Worm (Caenorhabditis elegans) whole organism, young adult: ENCODE data around the gene ssna-1.

Experiments used
- B0019.2 ChIP-seq: fragments of 200-800 bp; sonication (Bioruptor generic); conservative IDR thresholded peaks from 2 replicates; pipeline ENCODE4 v1.3.6; 2022; ENCODE audit warnings: missing genetic modification reagents, missing genetic modification characterization, missing compliant biosample characterization
- B0336.3 ChIP-seq: fragments of 200-800 bp; sonication (Bioruptor generic); IDR thresholded peaks from 2 replicates; pipeline ENCODE4 v1.3.6; 2022; ENCODE audit warnings: missing genetic modification characterization, missing compliant biosample characterization
- C17E4.6 ChIP-seq: fragments of 200-800 bp; sonication (Bioruptor generic); IDR thresholded peaks from 2 replicates; pipeline ENCODE4 v1.3.6; 2022; ENCODE audit warnings: missing genetic modification reagents, missing genetic modification characterization, missing compliant biosample characterization
- F33H1.4 ChIP-seq: fragments of 200-800 bp; sonication (Bioruptor generic); IDR thresholded peaks from 2 replicates; pipeline ENCODE4 v1.3.6; 2022; ENCODE audit warnings: missing genetic modification reagents, missing genetic modification characterization, missing compliant biosample characterization
- F39B2.1 ChIP-seq: fragments of 200-800 bp; sonication (Bioruptor generic); IDR thresholded peaks from 2 replicates; pipeline ENCODE4 v1.3.6; 2022; ENCODE audit warnings: missing genetic modification reagents, missing genetic modification characterization, missing compliant biosample characterization
- F49E8.2 ChIP-seq: sonication (generic microtip); optimal IDR thresholded peaks from 3 replicates; lab custom pipeline; 2017; ENCODE audit warnings: missing genetic modification characterization, mild to moderate bottlenecking, missing compliant biosample characterization, antibody characterized with exemption, moderate library complexity; ENCODE audit not compliant: insufficient read depth
- F52B5.7 ChIP-seq: sonication (generic microtip); optimal IDR thresholded peaks from 2 replicates; lab custom pipeline; 2016; ENCODE audit warnings: mild to moderate bottlenecking, missing genetic modification characterization, missing compliant biosample characterization
- F55B11.4 ChIP-seq: sonication (generic microtip); optimal IDR thresholded peaks from 2 replicates; lab custom pipeline; 2016; ENCODE audit warnings: missing compliant biosample characterization, missing genetic modification characterization, borderline replicate concordance; ENCODE audit not compliant: insufficient read depth
- F57A8.1 ChIP-seq: fragments of 200-800 bp; sonication (Bioruptor generic); optimal IDR thresholded peaks from 2 replicates; lab custom pipeline; 2018; ENCODE audit warnings: mild to moderate bottlenecking, missing genetic modification characterization, moderate library complexity, missing compliant biosample characterization
- Y53F4B.3 ChIP-seq: fragments of 200-800 bp; sonication (Bioruptor generic); IDR thresholded peaks from 2 replicates; pipeline ENCODE4 v1.3.6; 2022; ENCODE audit warnings: missing genetic modification reagents, missing genetic modification characterization, missing compliant biosample characterization
- atf-7 ChIP-seq: sonication (generic microtip); optimal IDR thresholded peaks from 2 replicates; lab custom pipeline; 2017; ENCODE audit warnings: mild to moderate bottlenecking, missing genetic modification characterization, missing compliant biosample characterization
- attf-3 ChIP-seq: fragments of 200-800 bp; sonication (Bioruptor generic); conservative IDR thresholded peaks from 2 replicates; pipeline ENCODE4 v1.3.6; 2022; ENCODE audit warnings: missing genetic modification reagents, missing genetic modification characterization, missing compliant biosample characterization
- bed-1 ChIP-seq: fragments of 200-800 bp; sonication (Bioruptor generic); IDR thresholded peaks from 2 replicates; pipeline ENCODE4 v1.3.6; 2022; ENCODE audit warnings: missing genetic modification reagents, missing genetic modification characterization, missing compliant biosample characterization
- cebp-2 ChIP-seq: fragments of 200-800 bp; sonication (Bioruptor generic); IDR thresholded peaks from 2 replicates; pipeline ENCODE4 v1.3.6; 2022; ENCODE audit warnings: missing genetic modification characterization, missing compliant biosample characterization
- ceh-27 ChIP-seq: fragments of 200-800 bp; sonication (Bioruptor generic); optimal IDR thresholded peaks from 2 replicates; lab custom pipeline; 2018; ENCODE audit warnings: mild to moderate bottlenecking, missing genetic modification characterization, moderate library complexity, missing compliant biosample characterization
- ceh-79 ChIP-seq: sonication (generic microtip); optimal IDR thresholded peaks from 2 replicates; lab custom pipeline; 2017; ENCODE audit warnings: mild to moderate bottlenecking, missing genetic modification characterization, missing compliant biosample characterization
- die-1 ChIP-seq: sonication (generic microtip); optimal IDR thresholded peaks from 2 replicates; lab custom pipeline; 2016; ENCODE audit warnings: missing genotype, mild to moderate bottlenecking, missing genetic modification characterization, missing compliant biosample characterization
- ets-4 ChIP-seq: fragments of 200-800 bp; sonication (Bioruptor generic); optimal IDR thresholded peaks from 2 replicates; lab custom pipeline; 2018; ENCODE audit warnings: mild to moderate bottlenecking, missing genetic modification characterization, missing compliant biosample characterization
- him-1 ChIP-seq: sonication (generic microtip); optimal IDR thresholded peaks from 2 replicates; lab custom pipeline; 2016; ENCODE audit warnings: missing genotype, missing genetic modification reagents, missing genetic modification characterization, missing compliant biosample characterization
- hmg-1.2 ChIP-seq: fragments of 200-800 bp; sonication (Bioruptor generic); IDR thresholded peaks from 2 replicates; pipeline ENCODE4 v1.3.6; 2022; ENCODE audit warnings: missing genetic modification reagents, missing genetic modification characterization, missing compliant biosample characterization
- hmg-20 ChIP-seq: fragments of 200-800 bp; sonication (Bioruptor generic); IDR thresholded peaks from 2 replicates; pipeline ENCODE4 v1.3.6; 2022; ENCODE audit warnings: missing genetic modification reagents, missing genetic modification characterization, missing compliant biosample characterization
- hrde-1 ChIP-seq: sonication (generic microtip); optimal IDR thresholded peaks from 2 replicates; lab custom pipeline; 2016; ENCODE audit warnings: missing genetic modification characterization, mild to moderate bottlenecking, missing compliant biosample characterization, moderate library complexity, missing genotype, missing genetic modification reagents, borderline replicate concordance
- let-607 ChIP-seq, 2 experiments: fragments of 200-800 bp in 1 of 2; sonication (Bioruptor generic) in 1 of 2; sonication (generic microtip) in 1 of 2; optimal IDR thresholded peaks; 2 replicates each; lab custom pipeline; 2016 to 2018; ENCODE audit warnings: mild to moderate bottlenecking in 2 of 2, missing compliant biosample characterization in 2 of 2, missing genetic modification characterization in 2 of 2, moderate library complexity in 2 of 2, missing genotype in 1 of 2
- lin-54 ChIP-seq: fragments of 200-800 bp; sonication (Bioruptor generic); optimal IDR thresholded peaks from 2 replicates; lab custom pipeline; 2018; ENCODE audit warnings: mild to moderate bottlenecking, missing genetic modification characterization, missing compliant biosample characterization
- lir-1 ChIP-seq: fragments of 200-800 bp; sonication (Bioruptor generic); conservative IDR thresholded peaks from 2 replicates; pipeline ENCODE4 v1.3.6; 2022; ENCODE audit warnings: missing genetic modification reagents, missing genetic modification characterization, missing compliant biosample characterization
- lsy-27 ChIP-seq: sonication (generic microtip); optimal IDR thresholded peaks from 2 replicates; lab custom pipeline; 2017; ENCODE audit warnings: missing genetic modification characterization, mild to moderate bottlenecking, missing compliant biosample characterization, antibody characterized with exemption, missing genotype, borderline replicate concordance; ENCODE audit not compliant: insufficient read depth
- madf-3 ChIP-seq: fragments of 200-800 bp; sonication (Bioruptor generic); IDR thresholded peaks from 2 replicates; pipeline ENCODE4 v1.3.6; 2022; ENCODE audit warnings: missing genetic modification reagents, missing genetic modification characterization, missing compliant biosample characterization
- madf-8 ChIP-seq: fragments of 200-800 bp; sonication (Bioruptor generic); conservative IDR thresholded peaks from 2 replicates; pipeline ENCODE4 v1.3.6; 2022; ENCODE audit warnings: missing genetic modification reagents, missing genetic modification characterization, missing compliant biosample characterization
- mel-28 ChIP-seq: sonication (generic microtip); optimal IDR thresholded peaks from 2 replicates; lab custom pipeline; 2016; ENCODE audit warnings: borderline replicate concordance, mild to moderate bottlenecking, missing genetic modification characterization, missing compliant biosample characterization
- mes-4 ChIP-seq: sonication (generic microtip); optimal IDR thresholded peaks from 2 replicates; lab custom pipeline; 2016; ENCODE audit warnings: missing genotype, missing genetic modification characterization, missing compliant biosample characterization
- nfya-2 ChIP-seq: fragments of 200-800 bp; sonication (Bioruptor generic); IDR thresholded peaks from 2 replicates; pipeline ENCODE4 v1.3.6; 2022; ENCODE audit warnings: missing genetic modification reagents, missing genetic modification characterization, missing compliant biosample characterization
- nhr-90 ChIP-seq: sonication (generic microtip); optimal IDR thresholded peaks from 2 replicates; lab custom pipeline; 2016; ENCODE audit warnings: missing genotype, mild to moderate bottlenecking, missing genetic modification characterization, missing compliant biosample characterization
- pbrm-1 ChIP-seq: fragments of 200-800 bp; sonication (Bioruptor generic); IDR thresholded peaks from 2 replicates; pipeline ENCODE4 v1.3.6; 2022; ENCODE audit warnings: missing genetic modification reagents, missing genetic modification characterization, missing compliant biosample characterization
- pha-4 ChIP-seq: fragments of 150-350 bp; sonication (generic microtip); optimal IDR thresholded peaks from 2 replicates; lab custom pipeline; 2014; ENCODE audit warnings: missing biosample characterization, missing genetic modification reagents, missing genetic modification characterization
- rcor-1 ChIP-seq: fragments of 200-800 bp; sonication (Bioruptor generic); IDR thresholded peaks from 2 replicates; pipeline ENCODE4 v1.3.6; 2022; ENCODE audit warnings: missing genetic modification reagents, missing genetic modification characterization, missing compliant biosample characterization
- repo-1 ChIP-seq: sonication (generic microtip); optimal IDR thresholded peaks from 2 replicates; lab custom pipeline; 2017; ENCODE audit warnings: mild to moderate bottlenecking, missing genetic modification characterization, missing compliant biosample characterization
- sea-2 ChIP-seq: fragments of 200-800 bp; sonication (Bioruptor generic); IDR thresholded peaks from 2 replicates; pipeline ENCODE4 v1.3.6; 2022; ENCODE audit warnings: missing genetic modification characterization, missing compliant biosample characterization
- snpc-3.4 ChIP-seq: sonication (generic microtip); optimal IDR thresholded peaks from 2 replicates; lab custom pipeline; 2017; ENCODE audit warnings: missing genetic modification characterization, mild to moderate bottlenecking, missing compliant biosample characterization, antibody characterized with exemption, moderate library complexity, missing genotype, missing genetic modification reagents
- sptf-2 ChIP-seq: fragments of 200-800 bp; sonication (Bioruptor generic); optimal IDR thresholded peaks from 2 replicates; lab custom pipeline; 2018; ENCODE audit warnings: mild to moderate bottlenecking, missing genetic modification characterization, missing compliant biosample characterization
- tbp1 ChIP-seq: fragments of 200-800 bp; sonication (Bioruptor generic); optimal IDR thresholded peaks from 2 replicates; lab custom pipeline; 2018; ENCODE audit warnings: mild to moderate bottlenecking, missing genetic modification characterization, missing compliant biosample characterization
- tlf-1 ChIP-seq: fragments of 200-800 bp; sonication (Bioruptor generic); optimal IDR thresholded peaks from 2 replicates; lab custom pipeline; 2018; ENCODE audit warnings: mild to moderate bottlenecking, missing genetic modification characterization, missing compliant biosample characterization
- unc-62 ChIP-seq: fragments of 150-350 bp; optimal IDR thresholded peaks from 2 replicates; lab custom pipeline; 2014; ENCODE audit warnings: missing biosample characterization, missing genetic modification reagents, missing genetic modification characterization
- zim-3 ChIP-seq: sonication (generic microtip); optimal IDR thresholded peaks from 2 replicates; lab custom pipeline; 2017; ENCODE audit warnings: mild to moderate bottlenecking, missing genetic modification characterization, moderate library complexity, missing compliant biosample characterization
- ztf-25 ChIP-seq: fragments of 200-800 bp; sonication (Bioruptor generic); IDR thresholded peaks from 2 replicates; pipeline ENCODE4 v1.3.6; 2022; ENCODE audit warnings: missing genetic modification reagents, missing genetic modification characterization, missing compliant biosample characterization
- ztf-28 ChIP-seq: fragments of 200-800 bp; sonication (Bioruptor generic); IDR thresholded peaks from 2 replicates; pipeline ENCODE4 v1.3.6; 2022; ENCODE audit warnings: missing genetic modification reagents, missing genetic modification characterization, missing compliant biosample characterization
- ztf-6 ChIP-seq: fragments of 200-800 bp; sonication (Bioruptor generic); IDR thresholded peaks from 2 replicates; pipeline ENCODE4 v1.3.6; 2022; ENCODE audit warnings: missing genetic modification reagents, missing genetic modification characterization, missing compliant biosample characterization

The ssna-1 gene

DNA sequence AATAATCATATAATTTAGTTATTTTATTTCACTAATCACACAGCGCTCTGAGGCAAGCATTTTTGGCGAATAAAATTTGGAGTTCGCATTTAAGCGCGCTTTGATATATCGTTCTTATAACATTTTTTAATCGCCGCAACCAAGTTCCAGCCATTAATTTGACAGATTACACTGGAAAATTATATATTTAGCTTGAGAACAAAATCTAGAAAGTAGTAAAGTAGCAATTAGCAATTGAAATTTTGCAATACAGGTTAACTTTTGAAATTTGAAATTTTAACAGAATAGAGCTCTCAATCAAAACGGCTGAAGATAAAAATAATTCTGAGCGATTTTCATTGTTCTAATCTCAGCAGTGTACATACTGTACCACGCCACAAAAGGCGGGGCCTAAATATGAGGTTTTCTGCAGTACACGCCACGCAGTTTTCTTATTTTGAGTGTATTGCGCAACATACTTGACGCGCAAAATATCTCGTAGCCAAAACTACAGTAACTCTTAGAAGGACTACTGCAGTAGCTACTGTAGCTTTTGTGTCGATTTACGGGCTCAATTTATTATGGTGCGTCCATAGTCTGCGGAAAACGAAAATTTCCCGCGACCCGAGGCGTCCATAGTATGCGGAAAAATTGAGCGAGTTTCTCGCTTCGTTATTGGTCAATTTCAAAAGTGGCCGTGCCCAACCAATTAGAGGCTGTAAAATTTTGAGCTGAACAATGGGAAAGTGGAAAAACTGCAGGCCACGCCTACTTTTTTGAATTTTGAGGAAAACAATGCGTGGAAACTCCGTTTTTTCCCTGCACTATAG, 39.4 kb downstream of the ssna-1 start (continued):
- TF ChIP-seq lsy-27 (tag; lab: Kevin White, UChicago) (no peak), madf-3 (GFP tag; lab: Robert Waterston, UW) (peak; percentile 66; the same call in 1 of the 2 replicates), unc-62 (no peak), C17E4.6 (GFP tag; lab: Robert Waterston, UW) (0 out of 2 replicates have a peak, but pooled peaks have one; percentile 43), F55B11.4 (tag; lab: Kevin White, UChicago) (no peak), F33H1.4 (no peak; the same call in 1 of the 2 replicates), mel-28 (tag; lab: Kevin White, UChicago) (no peak), ztf-28 (GFP tag; lab: Robert Waterston, UW) (no peak), pha-4 (tag; lab: Kevin White, UChicago) (no peak), tlf-1 (peak; percentile 50), him-1 (tag; lab: Kevin White, UChicago) (no peak), mes-4 (tag; lab: Kevin White, UChicago) (no peak), ceh-79 (tag; lab: Kevin White, UChicago) (no peak), let-607 (tag; optimal IDR thresholded peaks at IDR 0.05; lab: Kevin White, UChicago) (no peak), repo-1 (tag; lab: Kevin White, UChicago) (no peak), lir-1 (GFP tag; lab: Robert Waterston, UW) (no peak), B0019.2 (GFP tag; lab: Robert Waterston, UW) (no peak), atf-7 (tag; lab: Kevin White, UChicago) (peak; percentile 17), ztf-6 (GFP tag; lab: Robert Waterston, UW) (no peak), hmg-1.2 (no peak; the same call in 1 of the 2 replicates), B0336.3 (GFP tag; lab: Robert Waterston, UW) (no peak), die-1 (tag; lab: Kevin White, UChicago) (no peak), pbrm-1 (peak; percentile 9; the same call in 1 of the 2 replicates), ztf-25 (GFP tag; lab: Robert Waterston, UW) (no peak), Y53F4B.3 (GFP tag; lab: Robert Waterston, UW) (no peak), ceh-27 (GFP tag; lab: Kevin White, UChicago) (no peak), sptf-2 (no peak), lin-54 (peak; percentile 32), rcor-1 (GFP tag; lab: Robert Waterston, UW) (peak; percentile 68), attf-3 (GFP tag; lab: Robert Waterston, UW) (no peak), zim-3 (peak; percentile 69), madf-8 (GFP tag; lab: Robert Waterston, UW) (no peak), hrde-1 (tag; lab: Kevin White, UChicago) (peak; percentile 77), tbp1 (GFP tag; lab: Kevin White, UChicago) (peak; percentile 17), sea-2 (GFP tag; lab: Robert Waterston, UW) (no peak), F39B2.1 (GFP tag; lab: Robert Waterston, UW) (peak; percentile 83), snpc-3.4 (tag; lab: Kevin White, UChicago) (peak; percentile 54), bed-1 (GFP tag; lab: Robert Waterston, UW) (no peak), nhr-90 (tag; lab: Kevin White, UChicago) (no peak), F57A8.1 (no peak), nfya-2 (GFP tag; lab: Robert Waterston, UW) (peak; percentile 59; the same call in 1 of the 2 replicates), cebp-2 (0 out of 2 replicates have a peak, but pooled peaks have one; percentile 36), hmg-20 (GFP tag; lab: Robert Waterston, UW) (no peak), F49E8.2 (tag; lab: Kevin White, UChicago) (peak; percentile 88), ets-4 (GFP tag; lab: Kevin White, UChicago) (no peak), F52B5.7 (tag; lab: Kevin White, UChicago) (no peak)
